Worm (Caenorhabditis elegans) whole organism, L4/young adult: Measurements from ENCODE around the gene flp-16.

Source experiments
- W03F9.2 ChIP-seq: fragments of 150-350 bp; optimal IDR thresholded peaks from 2 replicates; lab custom pipeline; 2014; ENCODE audit warnings: missing biosample characterization, missing genetic modification characterization
- him-1 ChIP-seq: sonication (generic microtip); optimal IDR thresholded peaks from 2 replicates; lab custom pipeline; 2016; ENCODE audit warnings: missing genotype, missing genetic modification reagents, missing genetic modification characterization, missing compliant biosample characterization

DNA sequence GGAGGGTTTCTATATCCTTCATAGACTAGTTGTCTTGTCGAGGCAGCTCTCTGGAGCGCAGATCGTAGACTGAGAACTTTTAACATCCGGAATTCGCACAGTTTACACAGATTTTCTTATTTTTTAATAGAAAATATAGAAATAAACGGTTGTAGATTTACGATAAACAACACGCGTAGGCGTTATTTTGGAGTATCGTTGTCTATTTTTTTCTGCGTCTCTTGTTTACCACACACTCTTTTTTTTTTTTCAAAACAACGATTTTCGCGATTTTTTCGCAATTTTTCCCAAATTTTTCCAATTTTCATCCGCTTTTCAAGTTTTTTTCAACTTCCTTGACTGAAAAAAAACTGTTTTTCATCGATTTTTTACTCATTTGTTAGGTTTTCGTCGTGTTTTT, 47.9 kb upstream of the flp-16 start, which contains the start of gene mecr-1:
- TF ChIP-seq W03F9.2 (peak; percentile 49), him-1 (tag; lab: Kevin White, UChicago) (no peak)
